Fruit fly (Drosophila melanogaster) whole organism: ENCODE results near the gene WRNexo.

ENCODE experiments used
- CG8478 ChIP-seq: fragments of >200 bp; optimal IDR thresholded peaks from 2 replicates; lab custom pipeline; 2018; ENCODE audit warnings: inconsistent platforms
- EcR ChIP-seq, 2 experiments: fragments of >200 bp; optimal IDR thresholded peaks; 2 replicates each; lab custom pipeline; 2017; ENCODE audit warnings: missing biosample characterization in 2 of 2, missing genetic modification characterization in 2 of 2, missing genetic modification reagents in 2 of 2
- usp ChIP-seq: fragments of >200 bp; optimal IDR thresholded peaks from 2 replicates; lab custom pipeline; 2017; ENCODE audit warnings: missing biosample characterization, missing genetic modification characterization, mixed read lengths

DNA sequence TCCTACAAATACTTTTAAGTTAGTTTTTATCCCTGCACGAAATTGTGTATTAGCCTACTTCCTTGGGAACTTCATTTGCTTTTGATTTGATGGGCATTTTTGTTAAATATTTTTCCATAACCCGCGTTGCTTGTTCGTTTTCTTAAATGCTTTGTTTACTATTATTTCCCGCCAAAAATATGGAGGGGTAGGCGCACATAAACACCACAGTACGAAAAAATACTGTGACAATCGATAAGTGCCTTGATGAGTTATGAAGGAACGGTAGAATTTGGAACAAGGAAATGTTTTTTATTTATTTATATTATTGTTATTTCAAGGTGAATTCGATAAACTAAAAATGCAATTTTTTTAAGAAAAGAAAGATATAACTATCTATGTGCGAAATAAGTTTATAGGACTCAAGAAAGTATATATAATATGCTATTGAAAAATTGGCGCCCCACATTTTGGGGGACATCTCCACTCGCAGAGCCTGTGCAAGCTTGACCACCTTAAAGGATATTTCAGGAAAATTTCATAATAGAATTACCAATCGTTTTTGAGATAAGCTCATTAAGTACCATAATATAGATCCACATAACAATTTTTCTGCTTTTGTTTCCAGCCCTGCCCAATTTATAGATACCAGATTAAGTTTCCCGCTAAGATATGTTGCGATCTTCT is at the start of gene WRNexo, which contains the start of gene Nup43:
- TF ChIP-seq EcR (GFP tag; optimal IDR thresholded peaks at IDR 0.05; lab: Kevin White, UChicago) (no peak), usp (GFP tag; lab: Kevin White, UChicago) (no peak), CG8478 (lab: Kevin White, UChicago) (no peak)
